Worm (Caenorhabditis elegans) whole organism, L1 larva: ENCODE measurements around the gene him-14.

ENCODE experiments used
- C04F5.9 ChIP-seq: sonication (generic microtip); optimal IDR thresholded peaks from 2 replicates; lab custom pipeline; 2016; ENCODE audit warnings: missing genetic modification characterization, missing compliant biosample characterization
- F16B12.6 ChIP-seq: fragments of 150-350 bp; optimal IDR thresholded peaks from 2 replicates; lab custom pipeline; 2014; ENCODE audit warnings: missing biosample characterization, missing genetic modification characterization
- Y116A8C.19 ChIP-seq: sonication (generic microtip); optimal IDR thresholded peaks from 2 replicates; lab custom pipeline; 2016; ENCODE audit warnings: missing compliant biosample characterization, missing genetic modification characterization, borderline replicate concordance
- aha-1 ChIP-seq: fragments of 150-350 bp; optimal IDR thresholded peaks from 2 replicates; lab custom pipeline; 2014; ENCODE audit warnings: missing biosample characterization, missing genetic modification characterization
- alr-1 ChIP-seq: fragments of 200-800 bp; sonication (Bioruptor generic); optimal IDR thresholded peaks from 2 replicates; lab custom pipeline; 2018; ENCODE audit warnings: borderline replicate concordance, mild to moderate bottlenecking, missing genetic modification characterization, missing compliant biosample characterization
- ama-1 ChIP-seq: fragments of 150-350 bp; optimal IDR thresholded peaks from 2 replicates; lab custom pipeline; 2014
- ceh-63 ChIP-seq: fragments of 200-800 bp; sonication (Bioruptor generic); optimal IDR thresholded peaks from 2 replicates; lab custom pipeline; 2018; ENCODE audit warnings: mild to moderate bottlenecking, missing genetic modification characterization, missing compliant biosample characterization
- ceh-82 ChIP-seq, 3 experiments: fragments of 150-350 bp in 1 of 3; sonication (generic microtip) in 2 of 3; optimal IDR thresholded peaks; 2 replicates each; lab custom pipeline; 2014 to 2017; ENCODE audit warnings: missing biosample characterization in 3 of 3, missing genetic modification characterization in 3 of 3
- ceh-88 ChIP-seq: fragments of 200-800 bp; sonication (Bioruptor generic); IDR thresholded peaks from 2 replicates; pipeline ENCODE4 v1.3.6; 2022; ENCODE audit warnings: missing genetic modification characterization, missing compliant biosample characterization
- dsc-1 ChIP-seq: sonication (generic microtip); optimal IDR thresholded peaks from 2 replicates; lab custom pipeline; 2016; ENCODE audit warnings: mild to moderate bottlenecking, missing genetic modification characterization, missing compliant biosample characterization
- efl-1 ChIP-seq, 4 experiments: fragments of 150-350 bp; optimal IDR thresholded peaks in 3 of 4; peaks in 1 of 4; 1 replicate in 1 of 4; 2 replicates in 3 of 4; lab custom pipeline; 2014; ENCODE audit warnings: missing biosample characterization in 2 of 4, missing genetic modification characterization in 2 of 4, missing genetic modification reagents in 2 of 4
- efl-3 ChIP-seq: fragments of 200-800 bp; sonication (Bioruptor generic); optimal IDR thresholded peaks from 2 replicates; lab custom pipeline; 2018; ENCODE audit warnings: mild to moderate bottlenecking, missing genetic modification characterization, missing compliant biosample characterization
- egl-13 ChIP-seq: sonication (generic microtip); optimal IDR thresholded peaks from 2 replicates; lab custom pipeline; 2016; ENCODE audit warnings: missing genotype, missing genetic modification reagents, missing genetic modification characterization, missing compliant biosample characterization
- egl-27 ChIP-seq, 2 experiments: fragments of 150-350 bp in 1 of 2; sonication (generic microtip); optimal IDR thresholded peaks; 3 replicates each; lab custom pipeline; 2017 to 2018; ENCODE audit warnings: missing biosample characterization in 2 of 2, missing genetic modification characterization in 2 of 2, missing genetic modification reagents in 2 of 2
- elt-2 ChIP-seq: sonication (generic microtip); optimal IDR thresholded peaks from 2 replicates; lab custom pipeline; 2016; ENCODE audit warnings: missing genetic modification characterization, mild to moderate bottlenecking, inconsistent platforms, missing compliant biosample characterization, missing genetic modification reagents
- elt-3 ChIP-seq, 6 experiments: fragments of 150-350 bp in 1 of 6; sonication (generic microtip); optimal IDR thresholded peaks; 2 replicates each; lab custom pipeline; 2017 to 2018; ENCODE audit warnings: missing biosample characterization in 6 of 6, missing genetic modification characterization in 6 of 6, inconsistent platforms in 1 of 6
- fkh-10 ChIP-seq: sonication (generic microtip); optimal IDR thresholded peaks from 2 replicates; lab custom pipeline; 2017; ENCODE audit warnings: missing biosample characterization, missing genetic modification reagents, missing genetic modification characterization
- fos-1 ChIP-seq: fragments of 150-350 bp; optimal IDR thresholded peaks from 2 replicates; lab custom pipeline; 2014; ENCODE audit warnings: missing biosample characterization, missing genetic modification characterization
- grh-1 ChIP-seq: fragments of 200-800 bp; sonication (Bioruptor generic); IDR thresholded peaks from 2 replicates; pipeline ENCODE4 v1.3.6; 2022; ENCODE audit warnings: missing genetic modification reagents, missing genetic modification characterization, missing compliant biosample characterization
- hlh-17 ChIP-seq: fragments of 200-800 bp; sonication (Bioruptor generic); optimal IDR thresholded peaks from 2 replicates; lab custom pipeline; 2018; ENCODE audit warnings: missing genetic modification characterization, mild to moderate bottlenecking, missing compliant biosample characterization, moderate library complexity, borderline replicate concordance
- hpl-2 ChIP-seq: fragments of 150-350 bp; optimal IDR thresholded peaks from 2 replicates; lab custom pipeline; 2014; ENCODE audit warnings: missing biosample characterization, missing genetic modification reagents, missing genetic modification characterization
- irx-1 ChIP-seq: sonication (generic microtip); optimal IDR thresholded peaks from 2 replicates; lab custom pipeline; 2016; ENCODE audit warnings: missing genetic modification characterization, missing compliant biosample characterization
- isw-1 ChIP-seq: fragments of 200-800 bp; sonication (Bioruptor generic); IDR thresholded peaks from 2 replicates; pipeline ENCODE4 v1.3.6; 2022; ENCODE audit warnings: missing genetic modification characterization, missing compliant biosample characterization
- jun-1 ChIP-seq: fragments of 150-350 bp; optimal IDR thresholded peaks from 2 replicates; lab custom pipeline; 2014; ENCODE audit warnings: missing biosample characterization, missing genetic modification reagents, missing genetic modification characterization
- lin-14 ChIP-seq: fragments of 200-800 bp; sonication (Bioruptor generic); optimal IDR thresholded peaks from 2 replicates; lab custom pipeline; 2018; ENCODE audit warnings: mild to moderate bottlenecking, missing genetic modification characterization, moderate library complexity, missing compliant biosample characterization
- lin-35 ChIP-seq, 2 experiments: fragments of 150-350 bp; optimal IDR thresholded peaks; 2 replicates each; lab custom pipeline; 2014; ENCODE audit warnings: missing biosample characterization in 2 of 2, missing genetic modification characterization in 2 of 2, missing genetic modification reagents in 2 of 2
- lsy-2 ChIP-seq, 2 experiments: fragments of 150-350 bp; optimal IDR thresholded peaks; 2 replicates each; lab custom pipeline; 2014; ENCODE audit warnings: missing biosample characterization in 2 of 2, missing genetic modification characterization in 2 of 2
- mab-9 ChIP-seq: fragments of 200-800 bp; sonication (Bioruptor generic); IDR thresholded peaks from 2 replicates; pipeline ENCODE4 v1.3.6; 2022; ENCODE audit warnings: missing genetic modification reagents, missing genetic modification characterization, missing compliant biosample characterization
- mdl-1 ChIP-seq, 2 experiments: fragments of 150-350 bp; optimal IDR thresholded peaks; 2 replicates each; lab custom pipeline; 2014 to 2017; ENCODE audit warnings: missing biosample characterization in 2 of 2, missing genetic modification characterization in 2 of 2, inconsistent platforms in 1 of 2
- mep-1 ChIP-seq: fragments of 150-350 bp; optimal IDR thresholded peaks from 2 replicates; lab custom pipeline; 2014; ENCODE audit warnings: missing biosample characterization, missing genetic modification characterization
- nhr-12 ChIP-seq: sonication (generic microtip); optimal IDR thresholded peaks from 2 replicates; lab custom pipeline; 2017; ENCODE audit warnings: missing biosample characterization, missing genetic modification characterization
- nhr-20 ChIP-seq: sonication (generic microtip); optimal IDR thresholded peaks from 2 replicates; lab custom pipeline; 2016; ENCODE audit warnings: mild to moderate bottlenecking, missing genetic modification characterization, missing compliant biosample characterization
- nhr-237 ChIP-seq: fragments of 150-350 bp; optimal IDR thresholded peaks from 2 replicates; lab custom pipeline; 2014; ENCODE audit warnings: missing biosample characterization, missing genetic modification characterization
- nhr-47 ChIP-seq: sonication (generic microtip); optimal IDR thresholded peaks from 2 replicates; lab custom pipeline; 2016; ENCODE audit warnings: mild to moderate bottlenecking, missing genetic modification characterization, moderate library complexity, missing compliant biosample characterization
- nhr-71 ChIP-seq: sonication (generic microtip); optimal IDR thresholded peaks from 2 replicates; lab custom pipeline; 2016; ENCODE audit warnings: mild to moderate bottlenecking, missing genetic modification characterization, moderate library complexity, missing compliant biosample characterization
- nhr-76 ChIP-seq: sonication (generic microtip); optimal IDR thresholded peaks from 2 replicates; lab custom pipeline; 2017; ENCODE audit warnings: missing biosample characterization, missing genetic modification characterization
- nhr-84 ChIP-seq: sonication (generic microtip); optimal IDR thresholded peaks from 2 replicates; lab custom pipeline; 2017; ENCODE audit warnings: missing biosample characterization, missing genetic modification characterization
- nhr-90 ChIP-seq: sonication (generic microtip); optimal IDR thresholded peaks from 2 replicates; lab custom pipeline; 2016; ENCODE audit warnings: mild to moderate bottlenecking, missing genetic modification characterization, missing compliant biosample characterization; ENCODE audit not compliant: poor library complexity
- pax-3 ChIP-seq: fragments of 200-800 bp; sonication (Bioruptor generic); optimal IDR thresholded peaks from 2 replicates; lab custom pipeline; 2018; ENCODE audit warnings: mild to moderate bottlenecking, missing genetic modification characterization, moderate library complexity, missing compliant biosample characterization
- skn-1 ChIP-seq: fragments of 150-350 bp; optimal IDR thresholded peaks from 2 replicates; lab custom pipeline; 2014; ENCODE audit warnings: missing biosample characterization, missing genetic modification characterization
- snu-23 ChIP-seq: sonication (generic microtip); optimal IDR thresholded peaks from 2 replicates; lab custom pipeline; 2016; ENCODE audit warnings: missing genetic modification characterization, missing compliant biosample characterization
- sox-4 ChIP-seq: sonication (generic microtip); optimal IDR thresholded peaks from 2 replicates; lab custom pipeline; 2016; ENCODE audit warnings: missing genetic modification characterization, missing compliant biosample characterization
- sptf-1 ChIP-seq: fragments of 150-350 bp; optimal IDR thresholded peaks from 2 replicates; lab custom pipeline; 2014; ENCODE audit warnings: missing biosample characterization, missing genetic modification characterization
- sup-37 ChIP-seq: fragments of 200-800 bp; sonication (Bioruptor generic); optimal IDR thresholded peaks from 2 replicates; lab custom pipeline; 2018; ENCODE audit warnings: mild to moderate bottlenecking, missing genetic modification characterization, missing compliant biosample characterization
- swsn-7 ChIP-seq: sonication (generic microtip); optimal IDR thresholded peaks from 2 replicates; lab custom pipeline; 2016; ENCODE audit warnings: missing genetic modification characterization, missing compliant biosample characterization
- tbx-2 ChIP-seq: sonication (generic microtip); optimal IDR thresholded peaks from 2 replicates; lab custom pipeline; 2016; ENCODE audit warnings: missing genetic modification characterization, missing compliant biosample characterization
- tlp-1 ChIP-seq: fragments of 150-350 bp; optimal IDR thresholded peaks from 2 replicates; lab custom pipeline; 2014; ENCODE audit warnings: missing biosample characterization, missing genetic modification characterization
- unc-30 ChIP-seq: sonication (generic microtip); optimal IDR thresholded peaks from 2 replicates; lab custom pipeline; 2017; ENCODE audit warnings: missing biosample characterization, missing genetic modification characterization
- unc-62 ChIP-seq: fragments of 150-350 bp; optimal IDR thresholded peaks from 2 replicates; lab custom pipeline; 2014; ENCODE audit warnings: missing biosample characterization, missing genetic modification reagents, missing genetic modification characterization
- unc-86 ChIP-seq: sonication (generic microtip); optimal IDR thresholded peaks from 2 replicates; lab custom pipeline; 2016; ENCODE audit warnings: missing genetic modification characterization, missing compliant biosample characterization
- vab-15 ChIP-seq: sonication (generic microtip); optimal IDR thresholded peaks from 2 replicates; lab custom pipeline; 2017; ENCODE audit warnings: missing genotype, mild to moderate bottlenecking, missing genetic modification characterization, missing compliant biosample characterization
- ztf-11 ChIP-seq, 2 experiments: sonication (generic microtip); optimal IDR thresholded peaks; 2 replicates each; lab custom pipeline; 2016 to 2017; ENCODE audit warnings: missing genetic modification characterization in 2 of 2, missing biosample characterization in 1 of 2, missing compliant biosample characterization in 1 of 2

him-14 gene

DNA sequence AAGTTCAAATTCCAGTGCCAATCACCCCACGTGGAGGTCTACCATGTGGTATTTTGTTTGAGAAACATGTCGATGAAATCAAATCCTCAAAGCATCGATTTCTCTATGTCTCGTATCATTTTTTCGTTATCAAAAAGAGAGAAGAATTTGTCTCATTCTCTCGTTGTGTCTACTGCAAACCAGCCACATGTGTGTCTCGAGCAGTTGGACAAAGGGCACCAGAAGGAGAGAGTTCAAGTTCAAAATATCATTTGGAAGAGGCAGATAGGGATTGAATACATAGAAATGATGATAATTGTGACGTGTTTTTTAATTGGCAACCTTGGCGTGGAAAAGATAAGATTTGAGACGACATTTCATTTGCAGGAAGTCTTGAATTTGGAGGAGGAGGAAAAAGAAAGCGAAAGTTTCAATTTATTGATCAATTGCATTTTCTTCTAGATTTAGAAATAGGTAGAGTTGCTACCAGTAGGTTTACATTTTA is 10.4 kb downstream of the him-14 start:
- TF ChIP-seq hpl-2 (GFP tag; lab: Kevin White, UChicago) (no peak), egl-27 (tag; optimal IDR thresholded peaks at IDR 0.05; lab: Kevin White, UChicago) (no peak), ceh-63 (no peak), sox-4 (tag; lab: Kevin White, UChicago) (no peak), unc-62 (GFP tag; lab: Kevin White, UChicago) (no peak), mab-9 (GFP tag; lab: Robert Waterston, UW) (no peak), tbx-2 (tag; lab: Kevin White, UChicago) (peak; percentile 70), efl-1 (optimal IDR thresholded peaks at IDR 0.05; lab: Kevin White, UChicago) (peak in 1 of 2 experiments; percentile 28), efl-1 (GFP tag; optimal IDR thresholded peaks at IDR 0.05 in 1 of 2; lab: Kevin White, UChicago) (peak; percentile 7 to 87), alr-1 (tag; lab: Kevin White, UChicago) (no peak), nhr-20 (peak; percentile 87), jun-1 (tag; lab: Kevin White, UChicago) (no peak), ceh-88 (GFP tag; lab: Robert Waterston, UW) (no peak), elt-3 (tag; optimal IDR thresholded peaks at IDR 0.05; lab: Kevin White, UChicago) (peak in 3 of 6 experiments; percentile 53 to 79 (median 72)), isw-1 (no peak), efl-3 (GFP tag; lab: Kevin White, UChicago) (no peak), C04F5.9 (tag; lab: Kevin White, UChicago) (no peak), ztf-11 (tag; optimal IDR thresholded peaks at IDR 0.05; lab: Kevin White, UChicago) (no peak), Y116A8C.19 (tag; lab: Kevin White, UChicago) (no peak), ama-1 (lab: Kevin White, UChicago) (no peak), F16B12.6 (tag; lab: Kevin White, UChicago) (no peak), sup-37 (no peak), irx-1 (tag; lab: Kevin White, UChicago) (no peak), lsy-2 (tag; optimal IDR thresholded peaks at IDR 0.05; lab: Kevin White, UChicago) (peak; percentile 6 to 54), lin-35 (GFP tag; optimal IDR thresholded peaks at IDR 0.05; lab: Kevin White, UChicago) (peak in 1 of 2 experiments; percentile 59), dsc-1 (peak; percentile 45), pax-3 (tag; lab: Kevin White, UChicago) (no peak), swsn-7 (tag; lab: Kevin White, UChicago) (no peak), egl-13 (tag; lab: Kevin White, UChicago) (no peak), ceh-82 (tag; optimal IDR thresholded peaks at IDR 0.05; lab: Kevin White, UChicago) (no peak), fos-1 (tag; lab: Kevin White, UChicago) (peak; percentile 14), nhr-47 (peak; percentile 18), lin-14 (GFP tag; lab: Kevin White, UChicago) (peak; percentile 88), nhr-12 (tag; lab: Kevin White, UChicago) (no peak), unc-86 (tag; lab: Kevin White, UChicago) (no peak), skn-1 (tag; lab: Kevin White, UChicago) (peak; percentile 57), tlp-1 (tag; lab: Kevin White, UChicago) (no peak), nhr-237 (tag; lab: Kevin White, UChicago) (no peak), unc-30 (tag; lab: Kevin White, UChicago) (no peak), snu-23 (GFP tag; lab: Kevin White, UChicago) (peak; percentile 69), nhr-71 (tag; lab: Kevin White, UChicago) (peak; percentile 91), vab-15 (tag; lab: Kevin White, UChicago) (no peak), fkh-10 (GFP tag; lab: Kevin White, UChicago) (no peak), nhr-76 (tag; lab: Kevin White, UChicago) (no peak), sptf-1 (no peak), grh-1 (GFP tag; lab: Robert Waterston, UW) (peak; percentile 46), aha-1 (tag; lab: Kevin White, UChicago) (no peak), mep-1 (tag; lab: Kevin White, UChicago) (peak; percentile 39), elt-2 (peak; percentile 83), mdl-1 (tag; optimal IDR thresholded peaks at IDR 0.05; lab: Kevin White, UChicago) (peak in 1 of 2 experiments; percentile 75), hlh-17 (GFP tag; lab: Kevin White, UChicago) (no peak), nhr-84 (tag; lab: Kevin White, UChicago) (no peak), nhr-90 (tag; lab: Kevin White, UChicago) (peak; percentile 61)
